Worm (Caenorhabditis elegans) whole organism, young adult: ENCODE data around the gene brf-1.
A peak's percentile ranks its signal among the peaks of the same experiment; 100 is the strongest.

Experiments used
- B0035.1 ChIP-seq: sonication (generic microtip); optimal IDR thresholded peaks from 2 replicates; lab custom pipeline; 2016; ENCODE audit warnings: missing genetic modification characterization, mild to moderate bottlenecking, missing compliant biosample characterization, missing genotype, missing genetic modification reagents
- B0261.1 ChIP-seq: sonication (generic microtip); optimal IDR thresholded peaks from 2 replicates; lab custom pipeline; 2016; ENCODE audit warnings: mild to moderate bottlenecking, missing genetic modification characterization, moderate library complexity, missing compliant biosample characterization
- F10E7.11 ChIP-seq: sonication (generic microtip); optimal IDR thresholded peaks from 2 replicates; lab custom pipeline; 2017; ENCODE audit warnings: mild to moderate bottlenecking, missing genetic modification characterization, moderate library complexity, missing compliant biosample characterization
- F22D6.2 ChIP-seq: sonication (generic microtip); optimal IDR thresholded peaks from 2 replicates; lab custom pipeline; 2016; ENCODE audit warnings: mild to moderate bottlenecking, missing genetic modification characterization, missing compliant biosample characterization
- F55B11.4 ChIP-seq: sonication (generic microtip); optimal IDR thresholded peaks from 2 replicates; lab custom pipeline; 2016; ENCODE audit warnings: missing compliant biosample characterization, missing genetic modification characterization, borderline replicate concordance; ENCODE audit not compliant: insufficient read depth
- K12H6.12 ChIP-seq: fragments of 200-800 bp; sonication (Bioruptor generic); optimal IDR thresholded peaks from 2 replicates; lab custom pipeline; 2018; ENCODE audit warnings: mild to moderate bottlenecking, missing genetic modification characterization, missing compliant biosample characterization
- T26A5.8 ChIP-seq: sonication (generic microtip); optimal IDR thresholded peaks from 2 replicates; lab custom pipeline; 2016; ENCODE audit warnings: missing genetic modification characterization, missing compliant biosample characterization
- Y56A3A.18 ChIP-seq: fragments of 200-800 bp; sonication (Bioruptor generic); IDR thresholded peaks from 2 replicates; pipeline ENCODE4 v1.3.6; 2022; ENCODE audit warnings: missing genetic modification reagents, missing genetic modification characterization, missing compliant biosample characterization
- Y79H2A.3 ChIP-seq: fragments of 200-800 bp; sonication (Bioruptor generic); conservative IDR thresholded peaks from 2 replicates; pipeline ENCODE4 v1.3.6; 2022; ENCODE audit warnings: missing genetic modification reagents, missing genetic modification characterization, missing compliant biosample characterization
- ZK185.1 ChIP-seq: sonication (generic microtip); optimal IDR thresholded peaks from 2 replicates; lab custom pipeline; 2016; ENCODE audit warnings: mild to moderate bottlenecking, missing genetic modification characterization, missing compliant biosample characterization; ENCODE audit not compliant: poor library complexity, severe bottlenecking
- aptf-3 ChIP-seq: fragments of 200-800 bp; sonication (Bioruptor generic); IDR thresholded peaks from 2 replicates; pipeline ENCODE4 v1.3.6; 2022; ENCODE audit warnings: missing genetic modification characterization, missing compliant biosample characterization
- atf-7 ChIP-seq: sonication (generic microtip); optimal IDR thresholded peaks from 2 replicates; lab custom pipeline; 2017; ENCODE audit warnings: mild to moderate bottlenecking, missing genetic modification characterization, missing compliant biosample characterization
- attf-3 ChIP-seq: fragments of 200-800 bp; sonication (Bioruptor generic); conservative IDR thresholded peaks from 2 replicates; pipeline ENCODE4 v1.3.6; 2022; ENCODE audit warnings: missing genetic modification reagents, missing genetic modification characterization, missing compliant biosample characterization
- ccch-3 ChIP-seq: fragments of 200-800 bp; sonication (Bioruptor generic); optimal IDR thresholded peaks from 2 replicates; lab custom pipeline; 2018; ENCODE audit warnings: mild to moderate bottlenecking, missing genetic modification characterization, missing compliant biosample characterization
- cebp-1 ChIP-seq, 2 experiments: fragments of 200-800 bp in 1 of 2; sonication (Bioruptor generic) in 1 of 2; sonication (generic microtip) in 1 of 2; IDR thresholded peaks in 1 of 2; optimal IDR thresholded peaks in 1 of 2; 2 replicates each; pipeline versions ENCODE4 v1.3.6 to Lab custom; 2017 to 2022; ENCODE audit warnings: missing compliant biosample characterization in 2 of 2, missing genetic modification characterization in 2 of 2, mild to moderate bottlenecking in 1 of 2, missing genetic modification reagents in 1 of 2, moderate library complexity in 1 of 2
- ceh-27 ChIP-seq: fragments of 200-800 bp; sonication (Bioruptor generic); optimal IDR thresholded peaks from 2 replicates; lab custom pipeline; 2018; ENCODE audit warnings: mild to moderate bottlenecking, missing genetic modification characterization, moderate library complexity, missing compliant biosample characterization
- ceh-58 ChIP-seq: fragments of 200-800 bp; sonication (Bioruptor generic); IDR thresholded peaks from 2 replicates; pipeline ENCODE4 v1.3.6; 2022; ENCODE audit warnings: missing genetic modification characterization, missing compliant biosample characterization
- ceh-79 ChIP-seq: sonication (generic microtip); optimal IDR thresholded peaks from 2 replicates; lab custom pipeline; 2017; ENCODE audit warnings: mild to moderate bottlenecking, missing genetic modification characterization, missing compliant biosample characterization
- dpl-1 ChIP-seq: fragments of 150-350 bp; optimal IDR thresholded peaks from 2 replicates; lab custom pipeline; 2014; ENCODE audit warnings: missing biosample characterization, missing genetic modification reagents, missing genetic modification characterization
- lin-40 ChIP-seq: sonication (generic microtip); optimal IDR thresholded peaks from 2 replicates; lab custom pipeline; 2016; ENCODE audit warnings: missing genetic modification characterization, mild to moderate bottlenecking, missing compliant biosample characterization, missing genotype, missing genetic modification reagents
- lin-54 ChIP-seq: fragments of 200-800 bp; sonication (Bioruptor generic); optimal IDR thresholded peaks from 2 replicates; lab custom pipeline; 2018; ENCODE audit warnings: mild to moderate bottlenecking, missing genetic modification characterization, missing compliant biosample characterization
- lsy-27 ChIP-seq: sonication (generic microtip); optimal IDR thresholded peaks from 2 replicates; lab custom pipeline; 2017; ENCODE audit warnings: missing genetic modification characterization, mild to moderate bottlenecking, missing compliant biosample characterization, antibody characterized with exemption, missing genotype, borderline replicate concordance; ENCODE audit not compliant: insufficient read depth
- madf-10 ChIP-seq: sonication (generic microtip); optimal IDR thresholded peaks from 2 replicates; lab custom pipeline; 2016; ENCODE audit warnings: mild to moderate bottlenecking, missing genetic modification characterization, missing compliant biosample characterization
- madf-6 ChIP-seq: fragments of 200-800 bp; sonication (Bioruptor generic); IDR thresholded peaks from 2 replicates; pipeline ENCODE4 v1.3.6; 2022; ENCODE audit warnings: missing genetic modification reagents, missing genetic modification characterization, missing compliant biosample characterization
- madf-8 ChIP-seq: fragments of 200-800 bp; sonication (Bioruptor generic); conservative IDR thresholded peaks from 2 replicates; pipeline ENCODE4 v1.3.6; 2022; ENCODE audit warnings: missing genetic modification reagents, missing genetic modification characterization, missing compliant biosample characterization
- mes-4 ChIP-seq: sonication (generic microtip); optimal IDR thresholded peaks from 2 replicates; lab custom pipeline; 2016; ENCODE audit warnings: missing genotype, missing genetic modification characterization, missing compliant biosample characterization
- nfya-2 ChIP-seq: fragments of 200-800 bp; sonication (Bioruptor generic); IDR thresholded peaks from 2 replicates; pipeline ENCODE4 v1.3.6; 2022; ENCODE audit warnings: missing genetic modification reagents, missing genetic modification characterization, missing compliant biosample characterization
- nhr-179 ChIP-seq: sonication (generic microtip); optimal IDR thresholded peaks from 2 replicates; lab custom pipeline; 2016; ENCODE audit warnings: mild to moderate bottlenecking, missing genetic modification characterization, missing compliant biosample characterization
- nhr-27 ChIP-seq: fragments of 200-800 bp; sonication (Bioruptor generic); optimal IDR thresholded peaks from 2 replicates; lab custom pipeline; 2018; ENCODE audit warnings: mild to moderate bottlenecking, missing genetic modification characterization, moderate library complexity, missing compliant biosample characterization
- rpc-1 ChIP-seq, 2 experiments: fragments of 150-350 bp in 1 of 2; sonication (generic microtip) in 1 of 2; optimal IDR thresholded peaks; 2 replicates each; lab custom pipeline; 2014 to 2018; ENCODE audit warnings: missing biosample characterization in 1 of 2, missing genetic modification characterization in 1 of 2, missing genetic modification reagents in 1 of 2, missing genotype in 1 of 2
- sea-2 ChIP-seq: fragments of 200-800 bp; sonication (Bioruptor generic); IDR thresholded peaks from 2 replicates; pipeline ENCODE4 v1.3.6; 2022; ENCODE audit warnings: missing genetic modification characterization, missing compliant biosample characterization
- snpc-1.3 ChIP-seq: sonication (generic microtip); optimal IDR thresholded peaks from 2 replicates; lab custom pipeline; 2017; ENCODE audit warnings: missing genetic modification characterization, mild to moderate bottlenecking, missing compliant biosample characterization, antibody characterized with exemption, moderate library complexity, missing genotype, missing genetic modification reagents; ENCODE audit not compliant: insufficient read depth
- snpc-4 ChIP-seq, 5 experiments: fragments of 150-350 bp in 1 of 5; sonication (generic microtip) in 4 of 5; optimal IDR thresholded peaks; 2 replicates each; lab custom pipeline; 2014 to 2018; ENCODE audit warnings: missing genetic modification characterization in 5 of 5, missing biosample characterization in 3 of 5, antibody characterized with exemption in 2 of 5, mild to moderate bottlenecking in 2 of 5, missing compliant biosample characterization in 2 of 5, missing genotype in 2 of 5, moderate library complexity in 2 of 5, missing genetic modification reagents in 1 of 5
- tbp1 ChIP-seq: fragments of 200-800 bp; sonication (Bioruptor generic); optimal IDR thresholded peaks from 2 replicates; lab custom pipeline; 2018; ENCODE audit warnings: mild to moderate bottlenecking, missing genetic modification characterization, missing compliant biosample characterization
- tbx-9 ChIP-seq: sonication (generic microtip); optimal IDR thresholded peaks from 2 replicates; lab custom pipeline; 2016; ENCODE audit warnings: borderline replicate concordance, missing genetic modification characterization, inconsistent platforms, missing compliant biosample characterization
- tlf-1 ChIP-seq: fragments of 200-800 bp; sonication (Bioruptor generic); optimal IDR thresholded peaks from 2 replicates; lab custom pipeline; 2018; ENCODE audit warnings: mild to moderate bottlenecking, missing genetic modification characterization, missing compliant biosample characterization
- xnd-1 ChIP-seq: sonication (generic microtip); optimal IDR thresholded peaks from 2 replicates; lab custom pipeline; 2016; ENCODE audit warnings: missing genotype, missing genetic modification reagents, missing genetic modification characterization, missing compliant biosample characterization
- ztf-26 ChIP-seq: sonication (generic microtip); optimal IDR thresholded peaks from 2 replicates; lab custom pipeline; 2017; ENCODE audit warnings: missing genetic modification characterization, missing compliant biosample characterization
- ztf-28 ChIP-seq: fragments of 200-800 bp; sonication (Bioruptor generic); IDR thresholded peaks from 2 replicates; pipeline ENCODE4 v1.3.6; 2022; ENCODE audit warnings: missing genetic modification reagents, missing genetic modification characterization, missing compliant biosample characterization
- ztf-3 ChIP-seq: fragments of 200-800 bp; sonication (Bioruptor generic); optimal IDR thresholded peaks from 2 replicates; lab custom pipeline; 2018; ENCODE audit warnings: mild to moderate bottlenecking, missing genetic modification characterization, missing compliant biosample characterization

brf-1 gene

ce11 chrII:7301670-7302151 lies 3.9 kb upstream of the brf-1 start, which contains the start of gene cul-4 (continued):
- no peak for TF ChIP-seq F22D6.2
- no peak for TF ChIP-seq aptf-3 (GFP tag; lab: Robert Waterston, UW)
- TF ChIP-seq cebp-1 (GFP tag; IDR thresholded peaks at IDR 0.05; lab: Robert Waterston, UW) = no peak
- TF ChIP-seq cebp-1 (tag; optimal IDR thresholded peaks at IDR 0.05; lab: Kevin White, UChicago) = no peak
- TF ChIP-seq madf-10 = no peak
- TF ChIP-seq rpc-1 (optimal IDR thresholded peaks at IDR 0.05; lab: Kevin White, UChicago) = no peak
- TF ChIP-seq rpc-1 (tag; optimal IDR thresholded peaks at IDR 0.05; lab: Kevin White, UChicago) = no peak
- peak; percentile 97 for TF ChIP-seq xnd-1
- no peak for TF ChIP-seq tbx-9 (tag; lab: Kevin White, UChicago)
- TF ChIP-seq tbp1 (GFP tag; lab: Kevin White, UChicago) = peak; percentile 68
- TF ChIP-seq Y79H2A.3 (GFP tag; lab: Robert Waterston, UW) = 0 out of 2 replicates have a peak, but pooled peaks have one; percentile 16
- TF ChIP-seq Y56A3A.18 = 0 out of 2 replicates have a peak, but pooled peaks have one; percentile 50
- no peak for TF ChIP-seq ztf-26 (tag; lab: Kevin White, UChicago)
- TF ChIP-seq K12H6.12 (tag; lab: Kevin White, UChicago) = no peak
- peak; percentile 81 for TF ChIP-seq tlf-1 (GFP tag; lab: Kevin White, UChicago)
- no peak for TF ChIP-seq F10E7.11 (tag; lab: Kevin White, UChicago)
- TF ChIP-seq ztf-28 (GFP tag; lab: Robert Waterston, UW) = 0 out of 2 replicates have a peak, but pooled peaks have one; percentile 63
- TF ChIP-seq ceh-58 = no peak
- TF ChIP-seq nhr-179 = no peak
- TF ChIP-seq nhr-27 (tag; lab: Kevin White, UChicago) = no peak
- TF ChIP-seq atf-7 = no peak
- TF ChIP-seq lin-54 = peak; percentile 88
- no peak for TF ChIP-seq nfya-2 (GFP tag; lab: Robert Waterston, UW)
- TF ChIP-seq sea-2 = no peak
- peak; percentile 99 for TF ChIP-seq madf-6 (GFP tag; lab: Robert Waterston, UW)
- peak; percentile 53 for TF ChIP-seq dpl-1 (GFP tag; lab: Kevin White, UChicago)
- TF ChIP-seq B0035.1 (tag; lab: Kevin White, UChicago) = no peak
- no peak for TF ChIP-seq B0261.1 (tag; lab: Kevin White, UChicago)
- TF ChIP-seq ZK185.1 (tag; lab: Kevin White, UChicago) = peak; percentile 85
- TF ChIP-seq madf-8 (GFP tag; lab: Robert Waterston, UW) = peak; percentile 99
- peak; percentile 23 for TF ChIP-seq ceh-27
- TF ChIP-seq lin-40 (tag; lab: Kevin White, UChicago) = no peak
- peak; percentile 71 for TF ChIP-seq attf-3 (GFP tag; lab: Robert Waterston, UW)
- TF ChIP-seq ceh-79 (tag; lab: Kevin White, UChicago) = no peak
- TF ChIP-seq ztf-3 (GFP tag; lab: Kevin White, UChicago) = no peak
- no peak for TF ChIP-seq mes-4 (tag; lab: Kevin White, UChicago)
- TF ChIP-seq ccch-3 (GFP tag; lab: Kevin White, UChicago) = no peak
- peak; percentile 68 for TF ChIP-seq snpc-1.3
- TF ChIP-seq, all 124 proteins: peak for 49

- TF ChIP-seq snpc-4 (GFP tag; optimal IDR thresholded peaks at IDR 0.05; lab: Kevin White, UChicago) (no peak), snpc-4 (tag; optimal IDR thresholded peaks at IDR 0.05; lab: Kevin White, UChicago) (no peak), F55B11.4 (tag; lab: Kevin White, UChicago) (no peak), sea-2 (no peak), tbx-9 (tag; lab: Kevin White, UChicago) (no peak), lsy-27 (no peak), F22D6.2 (no peak), T26A5.8 (tag; lab: Kevin White, UChicago) (no peak), ztf-28 (GFP tag; lab: Robert Waterston, UW) (no peak)
Observed at ce11 chrII:7310023-7310422, 4.4 kb downstream of the brf-1 start, which contains the start of the genes F45E12.5 and cnep-1. F45E12.5 (minus strand) TSS chrII:7310115. cnep-1 (plus strand) TSS chrII:7310348.
